Worm (Caenorhabditis elegans) whole organism, late embryonic: Measurements from ENCODE around the gene C18A3.3.
"Not testable (repeated sequence)": the region's sequence is repeated elsewhere in the genome, so short reads cannot be mapped to it uniquely, and the experiment has no call there.

Source experiments
- F13H6.1 ChIP-seq: sonication (generic microtip); optimal IDR thresholded peaks from 2 replicates; lab custom pipeline; 2016; ENCODE audit warnings: missing genetic modification characterization, missing compliant biosample characterization
- ahr-1 ChIP-seq: sonication (generic microtip); optimal IDR thresholded peaks from 2 replicates; lab custom pipeline; 2016; ENCODE audit warnings: missing genetic modification characterization, missing compliant biosample characterization
- ama-1 ChIP-seq: fragments of 150-350 bp; optimal IDR thresholded peaks from 2 replicates; lab custom pipeline; 2014
- ceh-24 ChIP-seq: sonication (generic microtip); optimal IDR thresholded peaks from 2 replicates; lab custom pipeline; 2016; ENCODE audit warnings: mild to moderate bottlenecking, missing genetic modification characterization, missing compliant biosample characterization
- ceh-31 ChIP-seq: sonication (generic microtip); optimal IDR thresholded peaks from 2 replicates; lab custom pipeline; 2016; ENCODE audit warnings: missing genetic modification characterization, missing compliant biosample characterization
- ceh-45 ChIP-seq: fragments of 200-800 bp; sonication (Bioruptor generic); IDR thresholded peaks from 2 replicates; pipeline ENCODE4 v1.3.6; 2022; ENCODE audit warnings: missing genetic modification reagents, missing genetic modification characterization, missing compliant biosample characterization
- ceh-48 ChIP-seq: sonication (generic microtip); optimal IDR thresholded peaks from 2 replicates; lab custom pipeline; 2016; ENCODE audit warnings: missing genetic modification characterization, inconsistent platforms, missing compliant biosample characterization
- ceh-9 ChIP-seq: sonication (generic microtip); optimal IDR thresholded peaks from 2 replicates; lab custom pipeline; 2016; ENCODE audit warnings: mild to moderate bottlenecking, missing genetic modification characterization, inconsistent platforms, missing compliant biosample characterization
- elt-2 ChIP-seq: sonication (generic microtip); optimal IDR thresholded peaks from 2 replicates; lab custom pipeline; 2016; ENCODE audit warnings: missing genetic modification reagents, missing genetic modification characterization, missing compliant biosample characterization
- elt-4 ChIP-seq: sonication (generic microtip); optimal IDR thresholded peaks from 2 replicates; lab custom pipeline; 2016; ENCODE audit warnings: missing genetic modification characterization, missing compliant biosample characterization
- fkh-10 ChIP-seq: fragments of 150-350 bp; optimal IDR thresholded peaks from 2 replicates; lab custom pipeline; 2014; ENCODE audit warnings: missing biosample characterization, missing genetic modification reagents, missing genetic modification characterization
- hlh-13 ChIP-seq: fragments of 200-800 bp; sonication (Bioruptor generic); optimal IDR thresholded peaks from 2 replicates; lab custom pipeline; 2018; ENCODE audit warnings: mild to moderate bottlenecking, missing genetic modification characterization, missing compliant biosample characterization
- hlh-15 ChIP-seq: sonication (generic microtip); optimal IDR thresholded peaks from 2 replicates; lab custom pipeline; 2016; ENCODE audit warnings: missing genetic modification characterization, missing compliant biosample characterization
- hlh-30 ChIP-seq: sonication (generic microtip); optimal IDR thresholded peaks from 2 replicates; lab custom pipeline; 2017; ENCODE audit warnings: antibody characterized with exemption, missing genetic modification characterization, missing compliant biosample characterization; ENCODE audit not compliant: insufficient read depth
- hlh-6 ChIP-seq: sonication (generic microtip); optimal IDR thresholded peaks from 2 replicates; lab custom pipeline; 2016; ENCODE audit warnings: missing genotype, missing genetic modification characterization, missing compliant biosample characterization
- lim-6 ChIP-seq: sonication (generic microtip); optimal IDR thresholded peaks from 2 replicates; lab custom pipeline; 2016; ENCODE audit warnings: missing genetic modification characterization, missing compliant biosample characterization
- lin-11 ChIP-seq: fragments of 200-800 bp; sonication (Bioruptor generic); optimal IDR thresholded peaks from 2 replicates; lab custom pipeline; 2018; ENCODE audit warnings: mild to moderate bottlenecking, missing genetic modification characterization, missing compliant biosample characterization
- madf-2 ChIP-seq: sonication (generic microtip); optimal IDR thresholded peaks from 2 replicates; lab custom pipeline; 2017; ENCODE audit warnings: missing genetic modification characterization, missing compliant biosample characterization
- nhr-11 ChIP-seq: fragments of 150-350 bp; optimal IDR thresholded peaks from 2 replicates; lab custom pipeline; 2014; ENCODE audit warnings: missing biosample characterization, missing genetic modification characterization
- pag-3 ChIP-seq: sonication (generic microtip); optimal IDR thresholded peaks from 2 replicates; lab custom pipeline; 2016; ENCODE audit warnings: missing compliant biosample characterization, missing genetic modification characterization, borderline replicate concordance
- pqm-1 ChIP-seq: sonication (generic microtip); optimal IDR thresholded peaks from 2 replicates; lab custom pipeline; 2016; ENCODE audit warnings: missing genetic modification characterization, missing compliant biosample characterization
- sox-2 ChIP-seq: fragments of 200-800 bp; sonication (Bioruptor generic); IDR thresholded peaks from 2 replicates; pipeline ENCODE4 v1.3.6; 2022; ENCODE audit warnings: missing genetic modification reagents, missing genetic modification characterization, missing compliant biosample characterization
- ttx-3 ChIP-seq: sonication (generic microtip); optimal IDR thresholded peaks from 2 replicates; lab custom pipeline; 2016; ENCODE audit warnings: missing genetic modification reagents, missing genetic modification characterization, missing compliant biosample characterization
- unc-42 ChIP-seq: sonication (generic microtip); optimal IDR thresholded peaks from 2 replicates; lab custom pipeline; 2016; ENCODE audit warnings: missing genotype, missing genetic modification characterization, missing compliant biosample characterization

C18A3.3 gene

ce11 chrII:5749733-5750238 lies 33.7 kb downstream of the C18A3.3 start, which contains the start of gene ifb-2:
Gene ifb-2, plus strand, starts transcription at chrII:5750188.
- no peak for TF ChIP-seq madf-2 (tag; lab: Kevin White, UChicago)
- TF ChIP-seq elt-2 = peak; percentile 92
- no peak for TF ChIP-seq lim-6 (tag; lab: Kevin White, UChicago)
- no peak for TF ChIP-seq nhr-11 (tag; lab: Kevin White, UChicago)
- TF ChIP-seq, all 69 proteins: peak for 1

- TF ChIP-seq pag-3 (tag; lab: Kevin White, UChicago) (no peak), elt-2 (peak; percentile 83)
- TF ChIP-seq, all 69 proteins: peak for 1
Measured at ce11 chrII:5751353-5751752, 35.2 kb downstream of the C18A3.3 start.

- no peak for TF ChIP-seq hlh-15 (tag; lab: Kevin White, UChicago)
- no peak for TF ChIP-seq ama-1
- TF ChIP-seq pqm-1 (tag; lab: Kevin White, UChicago) = no peak
- no peak for TF ChIP-seq lim-6 (tag; lab: Kevin White, UChicago)
- no peak for TF ChIP-seq fkh-10 (GFP tag; lab: Kevin White, UChicago)
- TF ChIP-seq lin-11 (tag; lab: Kevin White, UChicago) = no peak
- TF ChIP-seq ceh-9 (tag; lab: Kevin White, UChicago) = no peak
- TF ChIP-seq sox-2 (GFP tag; lab: Robert Waterston, UW) = no peak
- no peak for TF ChIP-seq hlh-13
- TF ChIP-seq elt-4 (tag; lab: Kevin White, UChicago) = no peak
- TF ChIP-seq elt-2 = no peak
- TF ChIP-seq ttx-3 (tag; lab: Kevin White, UChicago) = no peak
- TF ChIP-seq hlh-6 (tag; lab: Kevin White, UChicago) = no peak
- TF ChIP-seq unc-42 (tag; lab: Kevin White, UChicago) = no peak
- TF ChIP-seq ahr-1 (tag; lab: Kevin White, UChicago) = no peak
- TF ChIP-seq ceh-45 = no peak
- TF ChIP-seq F13H6.1 = no peak
- TF ChIP-seq hlh-30 (tag; lab: Kevin White, UChicago) = no peak
- TF ChIP-seq ceh-24 (tag; lab: Kevin White, UChicago) = no peak
- TF ChIP-seq, all 69 proteins: peak for 0
Measured at ce11 chrII:5754168-5754567, 38.1 kb downstream of the C18A3.3 start, which contains the start of gene F10C1.8. Gene F10C1.8, plus strand, starts transcription at chrII:5754468.

- TF ChIP-seq ceh-31, ceh-48, elt-2: not testable (repeated sequence)
Measured at ce11 chrII:5757656-5758055, 41.5 kb downstream of the C18A3.3 start, which contains the start of the genes F10C1.3 and F10C1.23. Gene F10C1.3, minus strand, starts transcription at chrII:5757756. Gene F10C1.23, plus strand, starts transcription at chrII:5758040.

ce11 chrII:5765318-5765717 lies 49.2 kb downstream of the C18A3.3 start, which contains the start of gene ifb-1:
Gene ifb-1, plus strand, starts transcription at chrII:5765618.
- TF ChIP-seq F13H6.1 = no peak
